Worm (Caenorhabditis elegans) whole organism, L4/young adult: ENCODE data around the gene col-177.

Experiments used
- W03F9.2 ChIP-seq: fragments of 150-350 bp; optimal IDR thresholded peaks from 2 replicates; lab custom pipeline; 2014; ENCODE audit warnings: missing biosample characterization, missing genetic modification characterization
- dao-5 ChIP-seq: sonication (generic microtip); optimal IDR thresholded peaks from 2 replicates; lab custom pipeline; 2016; ENCODE audit warnings: missing genotype, missing genetic modification characterization, moderate library complexity, missing compliant biosample characterization

- no peak for TF ChIP-seq dao-5
- TF ChIP-seq W03F9.2 (tag; lab: Kevin White, UChicago): no peak
Observed at ce11 chrX:11033128-11033951, 31.7 kb upstream of the col-177 start.
